Worm (Caenorhabditis elegans): ENCODE measurements around the gene nspg-6.

ce11 chrIII:7281179-7281578, 33.6 kb downstream of the nspg-6 start, which contains the start of gene B0361.3:
- TF ChIP-seq him-1 (tag; optimal IDR thresholded peaks at IDR 0.05): no peak
- no peak for TF ChIP-seq dao-5 (tag; optimal IDR thresholded peaks at IDR 0.05)

Measured in whole organism, L4/young adult.